Fruit fly (Drosophila melanogaster) whole organism, embryonic: ENCODE results near the gene CheB38c.

Source experiments
- CG12942 ChIP-seq: fragments of 200-800 bp; sonication (Bioruptor generic); optimal IDR thresholded peaks from 3 replicates; lab custom pipeline; 2016; ENCODE audit warnings: missing biosample characterization, missing genetic modification characterization
- CG13287 ChIP-seq: fragments of 200-800 bp; sonication (Bioruptor generic); IDR thresholded peaks from 2 replicates; pipeline ENCODE4 v1.3.6; 2022; ENCODE audit warnings: missing biosample characterization, missing genetic modification characterization; ENCODE audit not compliant: partially characterized antibody
- CG15269 ChIP-seq: fragments of 200-800 bp; sonication (Bioruptor generic); optimal IDR thresholded peaks from 2 replicates; lab custom pipeline; 2018; ENCODE audit warnings: missing biosample characterization, mild to moderate bottlenecking, missing genetic modification characterization, moderate library complexity
- CG3065 ChIP-seq: fragments of 200-800 bp; sonication (Bioruptor generic); optimal IDR thresholded peaks from 2 replicates; lab custom pipeline; 2016; ENCODE audit warnings: missing biosample characterization, missing genetic modification characterization
- CG9932 ChIP-seq: fragments of 200-800 bp; sonication (Bioruptor generic); IDR thresholded peaks from 2 replicates; pipeline ENCODE4 v1.3.6; 2022; ENCODE audit warnings: missing biosample characterization, missing genetic modification characterization
- Fer3 ChIP-seq: fragments of 200-800 bp; sonication (Bioruptor generic); optimal IDR thresholded peaks from 2 replicates; lab custom pipeline; 2018; ENCODE audit warnings: missing biosample characterization, mild to moderate bottlenecking, missing genetic modification characterization, moderate library complexity
- Rx ChIP-seq: fragments of 200-800 bp; sonication (Bioruptor generic); IDR thresholded peaks from 2 replicates; pipeline ENCODE4 v1.3.6; 2022; ENCODE audit warnings: missing biosample characterization, missing genetic modification characterization
- Sin3A ChIP-seq: fragments of >200 bp; optimal IDR thresholded peaks from 2 replicates; lab custom pipeline; 2018
- az2 ChIP-seq: fragments of 200-800 bp; sonication (Bioruptor generic); optimal IDR thresholded peaks from 3 replicates; lab custom pipeline; 2016; ENCODE audit warnings: missing biosample characterization, missing genetic modification characterization
- crc ChIP-seq: fragments of 200-800 bp; sonication (Bioruptor generic); optimal IDR thresholded peaks from 2 replicates; lab custom pipeline; 2016; ENCODE audit warnings: missing biosample characterization, missing genetic modification characterization
- cwo ChIP-seq: fragments of 200-800 bp; sonication (Bioruptor generic); optimal IDR thresholded peaks from 3 replicates; lab custom pipeline; 2017; ENCODE audit warnings: missing biosample characterization, missing genetic modification characterization, mild to moderate bottlenecking, moderate library complexity, missing genetic modification reagents
- da ChIP-seq: fragments of 200-800 bp; sonication (Bioruptor generic); optimal IDR thresholded peaks from 2 replicates; lab custom pipeline; 2016; ENCODE audit warnings: missing biosample characterization, missing genetic modification characterization
- sens ChIP-seq: fragments of 200-800 bp; sonication (Bioruptor generic); peaks from one replicate; lab custom pipeline; 2016; ENCODE audit warnings: missing biosample characterization, missing genetic modification characterization
- tap ChIP-seq: fragments of 200-800 bp; optimal IDR thresholded peaks from 3 replicates; lab custom pipeline; 2019; ENCODE audit warnings: missing biosample characterization, mild to moderate bottlenecking, missing genetic modification characterization, moderate library complexity

DNA sequence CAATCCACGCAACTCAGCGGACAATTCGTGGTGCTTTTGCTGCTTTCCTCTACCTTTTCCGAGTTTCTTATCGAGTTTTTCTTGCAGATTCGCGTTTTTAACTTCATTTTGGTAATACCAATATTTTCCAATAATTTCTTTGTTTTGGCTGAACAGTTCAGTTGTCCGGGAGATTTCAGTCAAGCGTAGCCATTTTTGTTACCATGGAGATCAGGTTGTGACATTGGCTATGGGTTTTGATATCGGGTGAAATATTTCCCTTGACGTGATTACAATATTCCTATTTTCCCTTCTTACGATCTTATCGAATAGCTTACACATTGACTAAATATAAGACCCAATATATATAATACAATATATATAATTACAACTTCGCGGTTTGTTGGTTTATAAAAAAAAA is 14.8 kb upstream of the CheB38c start, which contains the start of gene Oseg5:
- TF ChIP-seq da (GFP tag; lab: Kevin White, UChicago) (no peak), az2 (GFP tag; lab: Kevin White, UChicago) (no peak), CG3065 (GFP tag; lab: Kevin White, UChicago) (no peak), Sin3A (lab: Kevin White, UChicago) (no peak), sens (GFP tag; lab: Kevin White, UChicago) (no peak), tap (no peak), CG9932 (no peak), Rx (GFP tag; lab: Robert Waterston, UW) (no peak), CG15269 (tag; lab: Kevin White, UChicago) (no peak), CG12942 (no peak), Fer3 (tag; lab: Kevin White, UChicago) (no peak), cwo (GFP tag; lab: Kevin White, UChicago) (no peak), CG13287 (GFP tag; lab: Robert Waterston, UW) (no peak), crc (no peak)
